Worm (Caenorhabditis elegans) whole organism, young adult: ENCODE data around the gene T03G11.10.

Source experiments
- B0035.1 ChIP-seq: sonication (generic microtip); optimal IDR thresholded peaks from 2 replicates; lab custom pipeline; 2016; ENCODE audit warnings: missing genetic modification characterization, mild to moderate bottlenecking, missing compliant biosample characterization, missing genotype, missing genetic modification reagents
- D2030.7 ChIP-seq: fragments of 200-800 bp; sonication (Bioruptor generic); IDR thresholded peaks from 2 replicates; pipeline ENCODE4 v1.3.6; 2022; ENCODE audit warnings: missing genetic modification reagents, missing genetic modification characterization, missing compliant biosample characterization
- F39B2.1 ChIP-seq: fragments of 200-800 bp; sonication (Bioruptor generic); IDR thresholded peaks from 2 replicates; pipeline ENCODE4 v1.3.6; 2022; ENCODE audit warnings: missing genetic modification reagents, missing genetic modification characterization, missing compliant biosample characterization
- F49E8.2 ChIP-seq: sonication (generic microtip); optimal IDR thresholded peaks from 3 replicates; lab custom pipeline; 2017; ENCODE audit warnings: missing genetic modification characterization, mild to moderate bottlenecking, missing compliant biosample characterization, antibody characterized with exemption, moderate library complexity; ENCODE audit not compliant: insufficient read depth
- F57A8.1 ChIP-seq: fragments of 200-800 bp; sonication (Bioruptor generic); optimal IDR thresholded peaks from 2 replicates; lab custom pipeline; 2018; ENCODE audit warnings: mild to moderate bottlenecking, missing genetic modification characterization, moderate library complexity, missing compliant biosample characterization
- K12H6.12 ChIP-seq: fragments of 200-800 bp; sonication (Bioruptor generic); optimal IDR thresholded peaks from 2 replicates; lab custom pipeline; 2018; ENCODE audit warnings: mild to moderate bottlenecking, missing genetic modification characterization, missing compliant biosample characterization
- Y53F4B.3 ChIP-seq: fragments of 200-800 bp; sonication (Bioruptor generic); IDR thresholded peaks from 2 replicates; pipeline ENCODE4 v1.3.6; 2022; ENCODE audit warnings: missing genetic modification reagents, missing genetic modification characterization, missing compliant biosample characterization
- Y56A3A.18 ChIP-seq: fragments of 200-800 bp; sonication (Bioruptor generic); IDR thresholded peaks from 2 replicates; pipeline ENCODE4 v1.3.6; 2022; ENCODE audit warnings: missing genetic modification reagents, missing genetic modification characterization, missing compliant biosample characterization
- aptf-2 ChIP-seq: fragments of 200-800 bp; sonication (Bioruptor generic); conservative IDR thresholded peaks from 2 replicates; pipeline ENCODE4 v1.3.6; 2022; ENCODE audit warnings: missing genetic modification reagents, missing genetic modification characterization, missing compliant biosample characterization
- aptf-3 ChIP-seq: fragments of 200-800 bp; sonication (Bioruptor generic); IDR thresholded peaks from 2 replicates; pipeline ENCODE4 v1.3.6; 2022; ENCODE audit warnings: missing genetic modification characterization, missing compliant biosample characterization
- atf-7 ChIP-seq: sonication (generic microtip); optimal IDR thresholded peaks from 2 replicates; lab custom pipeline; 2017; ENCODE audit warnings: mild to moderate bottlenecking, missing genetic modification characterization, missing compliant biosample characterization
- athp-1 ChIP-seq: sonication (generic microtip); optimal IDR thresholded peaks from 2 replicates; lab custom pipeline; 2017; ENCODE audit warnings: mild to moderate bottlenecking, missing genetic modification characterization, missing compliant biosample characterization
- attf-3 ChIP-seq: fragments of 200-800 bp; sonication (Bioruptor generic); conservative IDR thresholded peaks from 2 replicates; pipeline ENCODE4 v1.3.6; 2022; ENCODE audit warnings: missing genetic modification reagents, missing genetic modification characterization, missing compliant biosample characterization
- attf-6 ChIP-seq: fragments of 200-800 bp; sonication (Bioruptor generic); IDR thresholded peaks from 2 replicates; pipeline ENCODE4 v1.3.6; 2022; ENCODE audit warnings: missing genetic modification reagents, missing genetic modification characterization, missing compliant biosample characterization
- bed-1 ChIP-seq: fragments of 200-800 bp; sonication (Bioruptor generic); IDR thresholded peaks from 2 replicates; pipeline ENCODE4 v1.3.6; 2022; ENCODE audit warnings: missing genetic modification reagents, missing genetic modification characterization, missing compliant biosample characterization
- bed-2 ChIP-seq: fragments of 200-800 bp; sonication (Bioruptor generic); IDR thresholded peaks from 2 replicates; pipeline ENCODE4 v1.3.6; 2022; ENCODE audit warnings: missing genetic modification reagents, missing genetic modification characterization, missing compliant biosample characterization
- cebp-1 ChIP-seq, 2 experiments: fragments of 200-800 bp in 1 of 2; sonication (Bioruptor generic) in 1 of 2; sonication (generic microtip) in 1 of 2; IDR thresholded peaks in 1 of 2; optimal IDR thresholded peaks in 1 of 2; 2 replicates each; pipeline versions ENCODE4 v1.3.6 to Lab custom; 2017 to 2022; ENCODE audit warnings: missing compliant biosample characterization in 2 of 2, missing genetic modification characterization in 2 of 2, mild to moderate bottlenecking in 1 of 2, missing genetic modification reagents in 1 of 2, moderate library complexity in 1 of 2
- ceh-27 ChIP-seq: fragments of 200-800 bp; sonication (Bioruptor generic); optimal IDR thresholded peaks from 2 replicates; lab custom pipeline; 2018; ENCODE audit warnings: mild to moderate bottlenecking, missing genetic modification characterization, moderate library complexity, missing compliant biosample characterization
- ceh-79 ChIP-seq: sonication (generic microtip); optimal IDR thresholded peaks from 2 replicates; lab custom pipeline; 2017; ENCODE audit warnings: mild to moderate bottlenecking, missing genetic modification characterization, missing compliant biosample characterization
- ceh-91 ChIP-seq: fragments of 200-800 bp; sonication (Bioruptor generic); IDR thresholded peaks from 2 replicates; pipeline ENCODE4 v1.3.6; 2022; ENCODE audit warnings: missing genetic modification reagents, missing genetic modification characterization, missing compliant biosample characterization
- die-1 ChIP-seq: sonication (generic microtip); optimal IDR thresholded peaks from 2 replicates; lab custom pipeline; 2016; ENCODE audit warnings: missing genotype, mild to moderate bottlenecking, missing genetic modification characterization, missing compliant biosample characterization
- dpl-1 ChIP-seq: fragments of 150-350 bp; optimal IDR thresholded peaks from 2 replicates; lab custom pipeline; 2014; ENCODE audit warnings: missing biosample characterization, missing genetic modification reagents, missing genetic modification characterization
- egrh-3 ChIP-seq: fragments of 200-800 bp; sonication (Bioruptor generic); IDR thresholded peaks from 2 replicates; pipeline ENCODE4 v1.3.6; 2022; ENCODE audit warnings: missing genetic modification reagents, missing genetic modification characterization, missing compliant biosample characterization
- him-1 ChIP-seq: sonication (generic microtip); optimal IDR thresholded peaks from 2 replicates; lab custom pipeline; 2016; ENCODE audit warnings: missing genotype, missing genetic modification reagents, missing genetic modification characterization, missing compliant biosample characterization
- hlh-12 ChIP-seq: sonication (generic microtip); optimal IDR thresholded peaks from 2 replicates; lab custom pipeline; 2016; ENCODE audit warnings: missing genetic modification characterization, missing compliant biosample characterization
- hrde-1 ChIP-seq: sonication (generic microtip); optimal IDR thresholded peaks from 2 replicates; lab custom pipeline; 2016; ENCODE audit warnings: missing genetic modification characterization, mild to moderate bottlenecking, missing compliant biosample characterization, moderate library complexity, missing genotype, missing genetic modification reagents, borderline replicate concordance
- hsf-1 ChIP-seq: fragments of 200-800 bp; sonication (Bioruptor generic); IDR thresholded peaks from 2 replicates; pipeline ENCODE4 v1.3.6; 2022; ENCODE audit warnings: missing genetic modification reagents, missing genetic modification characterization, missing compliant biosample characterization
- let-607 ChIP-seq, 2 experiments: fragments of 200-800 bp in 1 of 2; sonication (Bioruptor generic) in 1 of 2; sonication (generic microtip) in 1 of 2; optimal IDR thresholded peaks; 2 replicates each; lab custom pipeline; 2016 to 2018; ENCODE audit warnings: mild to moderate bottlenecking in 2 of 2, missing compliant biosample characterization in 2 of 2, missing genetic modification characterization in 2 of 2, moderate library complexity in 2 of 2, missing genotype in 1 of 2
- lin-54 ChIP-seq: fragments of 200-800 bp; sonication (Bioruptor generic); optimal IDR thresholded peaks from 2 replicates; lab custom pipeline; 2018; ENCODE audit warnings: mild to moderate bottlenecking, missing genetic modification characterization, missing compliant biosample characterization
- madf-8 ChIP-seq: fragments of 200-800 bp; sonication (Bioruptor generic); conservative IDR thresholded peaks from 2 replicates; pipeline ENCODE4 v1.3.6; 2022; ENCODE audit warnings: missing genetic modification reagents, missing genetic modification characterization, missing compliant biosample characterization
- mcd-1 ChIP-seq: fragments of 200-800 bp; sonication (Bioruptor generic); IDR thresholded peaks from 2 replicates; pipeline ENCODE4 v1.3.6; 2022; ENCODE audit warnings: missing genetic modification reagents, missing genetic modification characterization, missing compliant biosample characterization
- mes-4 ChIP-seq: sonication (generic microtip); optimal IDR thresholded peaks from 2 replicates; lab custom pipeline; 2016; ENCODE audit warnings: missing genotype, missing genetic modification characterization, missing compliant biosample characterization
- mxl-1 ChIP-seq: sonication (generic microtip); optimal IDR thresholded peaks from 2 replicates; lab custom pipeline; 2016; ENCODE audit warnings: missing genetic modification characterization, missing compliant biosample characterization
- nhr-27 ChIP-seq: fragments of 200-800 bp; sonication (Bioruptor generic); optimal IDR thresholded peaks from 2 replicates; lab custom pipeline; 2018; ENCODE audit warnings: mild to moderate bottlenecking, missing genetic modification characterization, moderate library complexity, missing compliant biosample characterization
- nhr-90 ChIP-seq: sonication (generic microtip); optimal IDR thresholded peaks from 2 replicates; lab custom pipeline; 2016; ENCODE audit warnings: missing genotype, mild to moderate bottlenecking, missing genetic modification characterization, missing compliant biosample characterization
- rcor-1 ChIP-seq: fragments of 200-800 bp; sonication (Bioruptor generic); IDR thresholded peaks from 2 replicates; pipeline ENCODE4 v1.3.6; 2022; ENCODE audit warnings: missing genetic modification reagents, missing genetic modification characterization, missing compliant biosample characterization
- sea-2 ChIP-seq: fragments of 200-800 bp; sonication (Bioruptor generic); IDR thresholded peaks from 2 replicates; pipeline ENCODE4 v1.3.6; 2022; ENCODE audit warnings: missing genetic modification characterization, missing compliant biosample characterization
- snpc-1.3 ChIP-seq: sonication (generic microtip); optimal IDR thresholded peaks from 2 replicates; lab custom pipeline; 2017; ENCODE audit warnings: missing genetic modification characterization, mild to moderate bottlenecking, missing compliant biosample characterization, antibody characterized with exemption, moderate library complexity, missing genotype, missing genetic modification reagents; ENCODE audit not compliant: insufficient read depth
- tlf-1 ChIP-seq: fragments of 200-800 bp; sonication (Bioruptor generic); optimal IDR thresholded peaks from 2 replicates; lab custom pipeline; 2018; ENCODE audit warnings: mild to moderate bottlenecking, missing genetic modification characterization, missing compliant biosample characterization
- zfh-2 ChIP-seq: fragments of 200-800 bp; sonication (Bioruptor generic); conservative IDR thresholded peaks from 2 replicates; pipeline ENCODE4 v1.3.6; 2022; ENCODE audit warnings: missing genetic modification reagents, missing genetic modification characterization, missing compliant biosample characterization
- ztf-6 ChIP-seq: fragments of 200-800 bp; sonication (Bioruptor generic); IDR thresholded peaks from 2 replicates; pipeline ENCODE4 v1.3.6; 2022; ENCODE audit warnings: missing genetic modification reagents, missing genetic modification characterization, missing compliant biosample characterization

Gene T03G11.10

DNA sequence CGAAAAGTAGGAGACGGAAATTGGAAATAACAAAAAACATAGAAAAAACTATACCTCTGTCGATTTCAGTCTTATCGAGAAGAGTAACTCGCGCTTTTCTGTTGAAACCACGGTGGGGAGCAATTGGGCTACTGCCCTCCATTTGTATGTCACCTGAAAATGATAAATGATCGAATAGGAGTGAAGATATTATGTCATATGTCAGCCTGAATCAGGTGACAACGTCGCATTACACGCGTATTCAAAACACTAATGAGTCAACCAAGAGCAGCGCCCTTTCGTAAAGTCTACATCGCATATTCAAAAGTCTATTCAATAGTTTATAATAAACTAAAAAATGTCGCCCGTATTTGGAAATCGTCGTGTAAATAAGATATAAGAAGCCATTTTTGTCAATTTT, 18.1 kb downstream of the T03G11.10 start:
- TF ChIP-seq bed-1 (GFP tag; lab: Robert Waterston, UW), result no peak
- TF ChIP-seq snpc-1.3 (tag; lab: Kevin White, UChicago), result no peak
- no peak for TF ChIP-seq hsf-1 (GFP tag; lab: Robert Waterston, UW)
- TF ChIP-seq die-1, result no peak
- TF ChIP-seq aptf-3 (GFP tag; lab: Robert Waterston, UW), result no peak
- no peak for TF ChIP-seq ceh-91 (GFP tag; lab: Robert Waterston, UW)
- TF ChIP-seq D2030.7 (GFP tag; lab: Robert Waterston, UW), result no peak
- TF ChIP-seq Y56A3A.18 (GFP tag; lab: Robert Waterston, UW), result no peak
- no peak for TF ChIP-seq F39B2.1 (GFP tag; lab: Robert Waterston, UW)
- TF ChIP-seq ceh-27 (GFP tag; lab: Kevin White, UChicago), result no peak
- TF ChIP-seq aptf-2, result no peak
- no peak for TF ChIP-seq lin-54 (GFP tag; lab: Kevin White, UChicago)
- no peak for TF ChIP-seq ceh-79 (tag; lab: Kevin White, UChicago)
- no peak for TF ChIP-seq K12H6.12 (tag; lab: Kevin White, UChicago)
- no peak for TF ChIP-seq egrh-3 (GFP tag; lab: Robert Waterston, UW)
- no peak for TF ChIP-seq him-1 (tag; lab: Kevin White, UChicago)
- no peak for TF ChIP-seq dpl-1

DNA sequence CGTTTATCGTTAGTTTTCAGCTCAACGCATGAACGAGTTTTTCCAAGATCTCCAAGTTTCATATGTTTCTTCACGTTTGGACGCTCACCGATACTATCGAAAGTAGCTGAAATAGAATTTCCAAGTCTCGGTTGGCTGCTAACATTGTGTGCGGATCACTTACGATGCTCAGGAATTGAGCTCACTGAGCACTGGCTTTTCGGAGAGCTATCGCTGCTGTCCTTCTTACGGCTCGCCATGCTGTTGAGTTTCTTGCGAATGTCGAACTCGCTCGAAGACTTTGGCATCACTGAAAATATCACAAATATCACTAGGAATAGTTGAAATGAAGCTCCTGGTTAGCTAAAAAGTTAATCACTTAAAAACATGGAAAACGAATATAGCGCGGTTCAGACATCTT, 19.1 kb downstream of the T03G11.10 start:
- TF ChIP-seq him-1 (tag; lab: Kevin White, UChicago) (no peak), B0035.1 (tag; lab: Kevin White, UChicago) (no peak), hlh-12 (tag; lab: Kevin White, UChicago) (no peak), rcor-1 (no peak), D2030.7 (GFP tag; lab: Robert Waterston, UW) (no peak), ceh-27 (GFP tag; lab: Kevin White, UChicago) (no peak), madf-8 (GFP tag; lab: Robert Waterston, UW) (no peak), mcd-1 (GFP tag; lab: Robert Waterston, UW) (no peak), let-607 (tag; optimal IDR thresholded peaks at IDR 0.05; lab: Kevin White, UChicago) (no peak), mes-4 (tag; lab: Kevin White, UChicago) (no peak), aptf-3 (GFP tag; lab: Robert Waterston, UW) (no peak), egrh-3 (GFP tag; lab: Robert Waterston, UW) (no peak), bed-2 (GFP tag; lab: Robert Waterston, UW) (no peak), Y53F4B.3 (GFP tag; lab: Robert Waterston, UW) (no peak), F57A8.1 (GFP tag; lab: Kevin White, UChicago) (no peak)

DNA sequence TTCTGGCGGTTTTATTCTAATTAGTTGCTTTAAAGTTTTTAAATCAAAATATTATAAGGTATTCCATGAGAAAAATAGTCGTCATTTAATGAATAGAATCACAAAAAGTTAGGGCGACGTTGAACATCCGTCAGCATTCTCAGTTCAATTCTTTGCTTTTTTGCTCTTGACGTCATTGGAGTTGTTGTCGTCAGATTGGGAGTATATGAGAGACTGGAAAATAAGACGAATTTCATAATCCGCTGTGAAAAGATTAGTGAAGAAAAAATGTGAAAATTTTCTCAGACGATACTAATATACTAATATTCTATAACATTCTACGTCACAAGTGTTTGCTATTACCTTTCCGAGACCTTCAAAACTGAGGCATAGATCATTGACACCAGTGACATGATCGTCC, 19.6 kb downstream of the T03G11.10 start:
- no peak for TF ChIP-seq ztf-6 (GFP tag; lab: Robert Waterston, UW)

DNA sequence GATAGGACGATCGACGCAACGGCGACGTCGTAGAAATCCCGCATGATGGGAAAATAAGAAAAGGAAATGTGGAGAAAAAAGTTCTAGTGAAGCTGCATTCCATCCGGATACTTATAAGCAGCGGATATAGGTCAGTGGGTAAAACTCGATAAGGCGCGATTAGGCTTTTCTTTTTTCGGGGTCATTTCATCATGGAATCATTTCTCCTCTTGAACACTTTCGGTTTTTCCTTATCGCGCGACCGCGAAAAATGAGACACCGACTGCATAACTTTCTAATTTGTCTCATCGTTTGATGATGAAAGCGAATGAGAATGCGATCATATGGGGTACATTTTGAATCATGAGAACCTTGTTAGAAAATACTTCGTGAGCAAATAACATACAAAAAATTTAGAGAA, 20.6 kb downstream of the T03G11.10 start, which contains the start of gene dpy-8:
Gene dpy-8 (minus strand): TSS at position 88 of the 400 bp plus-strand sequence.
- no peak for TF ChIP-seq cebp-1 (GFP tag; IDR thresholded peaks at IDR 0.05; lab: Robert Waterston, UW)
- TF ChIP-seq cebp-1 (tag; optimal IDR thresholded peaks at IDR 0.05; lab: Kevin White, UChicago), result no peak
- no peak for TF ChIP-seq attf-3 (GFP tag; lab: Robert Waterston, UW)
- no peak for TF ChIP-seq sea-2 (GFP tag; lab: Robert Waterston, UW)

DNA sequence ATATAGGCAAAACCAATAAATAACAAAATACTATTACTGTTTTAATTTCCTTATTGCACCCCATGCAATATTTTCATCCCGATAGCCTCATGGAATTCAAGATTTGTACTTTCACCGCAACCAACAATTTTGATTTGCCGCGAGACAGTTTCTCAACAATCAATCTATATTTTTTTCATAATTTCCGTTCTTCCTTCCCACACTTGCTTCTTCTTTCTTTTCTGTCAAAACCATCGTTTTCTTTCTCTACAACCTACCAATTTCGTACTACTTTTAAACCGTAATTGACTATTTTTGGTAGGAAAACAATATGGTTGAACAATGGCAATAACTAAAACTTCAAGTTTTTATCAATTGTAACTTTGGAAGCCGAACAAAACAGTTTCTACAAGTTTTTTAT, 23.1 kb downstream of the T03G11.10 start, which contains the start of gene C31H2.14:
Gene C31H2.14 (plus strand): TSS at position 301 of the 400 bp plus-strand sequence.
- no peak for TF ChIP-seq hrde-1 (tag; lab: Kevin White, UChicago)
- no peak for TF ChIP-seq ceh-79 (tag; lab: Kevin White, UChicago)
- TF ChIP-seq nhr-90 (tag; lab: Kevin White, UChicago), result no peak
- TF ChIP-seq tlf-1 (GFP tag; lab: Kevin White, UChicago), result no peak
- no peak for TF ChIP-seq ztf-6 (GFP tag; lab: Robert Waterston, UW)
- no peak for TF ChIP-seq dpl-1
- no peak for TF ChIP-seq hlh-12 (tag; lab: Kevin White, UChicago)
- no peak for TF ChIP-seq athp-1
- no peak for TF ChIP-seq attf-6 (GFP tag; lab: Robert Waterston, UW)
- TF ChIP-seq mxl-1 (tag; lab: Kevin White, UChicago), result no peak
- TF ChIP-seq zfh-2 (GFP tag; lab: Robert Waterston, UW), result no peak
- TF ChIP-seq nhr-27 (tag; lab: Kevin White, UChicago), result no peak
- TF ChIP-seq atf-7 (tag; lab: Kevin White, UChicago), result no peak
- TF ChIP-seq him-1 (tag; lab: Kevin White, UChicago), result no peak
- TF ChIP-seq F49E8.2 (tag; lab: Kevin White, UChicago), result no peak
- TF ChIP-seq, all 124 proteins: peak for 0
